Fruit fly (Drosophila melanogaster) whole organism, larva: ENCODE measurements around the gene CG14339.
A peak's percentile ranks its signal among the peaks of the same experiment; 100 is the strongest.

ENCODE experiments used
- noc ChIP-seq: fragments of 200-800 bp; sonication (Bioruptor generic); optimal IDR thresholded peaks from 3 replicates; lab custom pipeline; 2019; ENCODE audit warnings: missing biosample characterization, mild to moderate bottlenecking, missing genetic modification characterization, moderate library complexity

The CG14339 gene

dm6 chr2L:1077469-1077993 is 30.8 kb upstream of the CG14339 start, which contains the start of the genes S and ast:
Gene S (minus strand): TSS chr2L:1077815.
Gene ast (plus strand): TSS chr2L:1077948.
- peak; percentile 61 for TF ChIP-seq noc (tag; lab: Kevin White, UChicago)

dm6 chr2L:1080802-1081464 is 27.4 kb upstream of the CG14339 start, which contains the start of gene Atg4a:
Gene Atg4a (plus strand): TSS chr2L:1080911.
- no peak for TF ChIP-seq noc (tag; lab: Kevin White, UChicago)

dm6 chr2L:1082668-1083067 is 25.7 kb upstream of the CG14339 start:
- TF ChIP-seq noc (tag; lab: Kevin White, UChicago) = no peak

dm6 chr2L:1086312-1086906 is 21.9 kb upstream of the CG14339 start:
- no peak for TF ChIP-seq noc (tag; lab: Kevin White, UChicago)

dm6 chr2L:1091675-1092074 is 16.7 kb upstream of the CG14339 start:
- no peak for TF ChIP-seq noc (tag; lab: Kevin White, UChicago)

dm6 chr2L:1094724-1095123 is 13.6 kb upstream of the CG14339 start:
- TF ChIP-seq noc (tag; lab: Kevin White, UChicago) = peak; percentile 10

dm6 chr2L:1095450-1095849 is 12.9 kb upstream of the CG14339 start:
- TF ChIP-seq noc (tag; lab: Kevin White, UChicago) = no peak

- no peak for TF ChIP-seq noc (tag; lab: Kevin White, UChicago)
Measured at dm6 chr2L:1102349-1102748, 6.0 kb upstream of the CG14339 start, which contains the start of gene CG4629. Gene CG4629 (minus strand): TSS chr2L:1102504.

- no peak for TF ChIP-seq noc (tag; lab: Kevin White, UChicago)
Measured at dm6 chr2L:1112641-1113040, 4.3 kb downstream of the CG14339 start, which contains the start of gene CG14340. Gene CG14340 (plus strand): TSS chr2L:1112941.

- TF ChIP-seq noc (tag; lab: Kevin White, UChicago) = peak; percentile 69
Measured at dm6 chr2L:1114230-1114629, 5.9 kb downstream of the CG14339 start.

- TF ChIP-seq noc (tag; lab: Kevin White, UChicago) = peak; percentile 43
Measured at dm6 chr2L:1116661-1117322, 8.5 kb downstream of the CG14339 start.

dm6 chr2L:1118149-1118548 is 9.8 kb downstream of the CG14339 start:
- TF ChIP-seq noc (tag; lab: Kevin White, UChicago) = no peak

- peak; percentile 96 for TF ChIP-seq noc (tag; lab: Kevin White, UChicago)
Measured at dm6 chr2L:1118880-1119809, 10.8 kb downstream of the CG14339 start.

dm6 chr2L:1120206-1120902 is 12.0 kb downstream of the CG14339 start:
- TF ChIP-seq noc (tag; lab: Kevin White, UChicago) = no peak
